Worm (Caenorhabditis elegans) whole organism, midembryonic: ENCODE measurements around the gene C30F2.4.

Experiments used
- T22C8.4 ChIP-seq: fragments of 200-800 bp; sonication (Bioruptor generic); IDR thresholded peaks from 2 replicates; pipeline ENCODE4 v1.3.6; 2022; ENCODE audit warnings: missing genetic modification characterization, missing compliant biosample characterization
- flt-1 ChIP-seq: fragments of 200-800 bp; sonication (Bioruptor generic); IDR thresholded peaks from 2 replicates; pipeline ENCODE4 v1.3.6; 2022; ENCODE audit warnings: missing genetic modification characterization, missing compliant biosample characterization
- klf-2 ChIP-seq: fragments of 200-800 bp; sonication (Bioruptor generic); conservative IDR thresholded peaks from 2 replicates; pipeline ENCODE4 v1.3.6; 2022; ENCODE audit warnings: missing genetic modification reagents, missing genetic modification characterization, missing compliant biosample characterization
- med-1 ChIP-seq: sonication (generic microtip); optimal IDR thresholded peaks from 2 replicates; lab custom pipeline; 2017; ENCODE audit warnings: missing genetic modification characterization, mild to moderate bottlenecking, missing compliant biosample characterization, antibody characterized with exemption, missing genetic modification reagents; ENCODE audit not compliant: insufficient read depth
- ref-1 ChIP-seq: fragments of 200-800 bp; sonication (Bioruptor generic); conservative IDR thresholded peaks from 2 replicates; pipeline ENCODE4 v1.3.6; 2022; ENCODE audit warnings: missing genetic modification reagents, missing genetic modification characterization, missing compliant biosample characterization
- tab-1 ChIP-seq: fragments of 200-800 bp; sonication (Bioruptor generic); IDR thresholded peaks from 2 replicates; pipeline ENCODE4 v1.3.6; 2022; ENCODE audit warnings: missing genetic modification characterization, missing compliant biosample characterization
- ztf-23 ChIP-seq: fragments of 200-800 bp; sonication (Bioruptor generic); IDR thresholded peaks from 2 replicates; pipeline ENCODE4 v1.3.6; 2022; ENCODE audit warnings: missing genetic modification reagents, missing genetic modification characterization, missing compliant biosample characterization
- ztf-29 ChIP-seq: fragments of 200-800 bp; sonication (Bioruptor generic); IDR thresholded peaks from 2 replicates; pipeline ENCODE4 v1.3.6; 2022; ENCODE audit warnings: missing genetic modification reagents, missing genetic modification characterization, missing compliant biosample characterization

- TF ChIP-seq ztf-23 = no peak
- TF ChIP-seq ztf-29 (GFP tag; lab: Robert Waterston, UW) = no peak
- TF ChIP-seq flt-1 = no peak
- no peak for TF ChIP-seq T22C8.4
- TF ChIP-seq med-1 (GFP tag; lab: Kevin White, UChicago) = no peak
- TF ChIP-seq ref-1 (GFP tag; lab: Robert Waterston, UW) = no peak
- no peak for TF ChIP-seq tab-1
- TF ChIP-seq klf-2 = no peak
Measured at ce11 chrX:16099251-16099650, 22.9 kb upstream of the C30F2.4 start.
